Worm (Caenorhabditis elegans): ENCODE measurements around the gene T22C8.1.

- TF ChIP-seq ama-1 (optimal IDR thresholded peaks at IDR 0.05) (no peak), flt-1 (GFP tag; IDR thresholded peaks at IDR 0.05) (no peak), hmbx-1 (tag; optimal IDR thresholded peaks at IDR 0.05) (no peak), tbx-37 (GFP tag; conservative IDR thresholded peaks at IDR 0.05) (no peak), scrt-1 (GFP tag; IDR thresholded peaks at IDR 0.05) (no peak), ceh-36 (tag; optimal IDR thresholded peaks at IDR 0.05) (no peak), hnd-1 (tag; optimal IDR thresholded peaks at IDR 0.05) (no peak), pes-1 (GFP tag; IDR thresholded peaks at IDR 0.05) (no peak), aly-1 (tag; optimal IDR thresholded peaks at IDR 0.05) (no peak), B0310.2 (tag; optimal IDR thresholded peaks at IDR 0.05) (no peak), tbx-11 (GFP tag; IDR thresholded peaks at IDR 0.05) (no peak), ceh-13 (GFP tag; optimal IDR thresholded peaks at IDR 0.05) (no peak)
These were observed 2.5 kb upstream of the T22C8.1 start, which contains the start of gene F28C6.9 for ce11 chrII:8610085-8610484.
